Fruit fly (Drosophila melanogaster): ENCODE data around the gene CG15369.

- TF ChIP-seq chn (GFP tag; optimal IDR thresholded peaks at IDR 0.05) (no peak), CG31224 (GFP tag; IDR thresholded peaks at IDR 0.05) (no peak), CG13775 (GFP tag; optimal IDR thresholded peaks at IDR 0.05) (no peak), dm (GFP tag; optimal IDR thresholded peaks at IDR 0.05) (no peak), CG4424 (GFP tag; optimal IDR thresholded peaks at IDR 0.05) (no peak), CG15011 (GFP tag; optimal IDR thresholded peaks at IDR 0.05) (no peak), p53 (GFP tag; optimal IDR thresholded peaks at IDR 0.05) (no peak), Hsf (GFP tag; optimal IDR thresholded peaks at IDR 0.05) (no peak), ken (GFP tag; IDR thresholded peaks at IDR 0.05) (no peak), Side (GFP tag; optimal IDR thresholded peaks at IDR 0.05) (no peak), kay (GFP tag; optimal IDR thresholded peaks at IDR 0.05) (no peak), mld (GFP tag; IDR thresholded peaks at IDR 0.05; ENCODE audit: partially characterized antibody) (no peak), Mes4 (GFP tag; optimal IDR thresholded peaks at IDR 0.05) (no peak), Xbp1 (GFP tag; optimal IDR thresholded peaks at IDR 0.05) (no peak)
Observed at dm6 chrX:9210787-9211186, 5.9 kb upstream of the CG15369 start, which contains the start of gene SmydA-9.

Measured in whole organism, embryonic.